Worm (Caenorhabditis elegans) whole organism, young adult: ENCODE results near the gene F10D7.10.

Experiments
- B0261.1 ChIP-seq: sonication (generic microtip); optimal IDR thresholded peaks from 2 replicates; lab custom pipeline; 2016; ENCODE audit warnings: mild to moderate bottlenecking, missing genetic modification characterization, moderate library complexity, missing compliant biosample characterization
- D2030.7 ChIP-seq: fragments of 200-800 bp; sonication (Bioruptor generic); IDR thresholded peaks from 2 replicates; pipeline ENCODE4 v1.3.6; 2022; ENCODE audit warnings: missing genetic modification reagents, missing genetic modification characterization, missing compliant biosample characterization
- F22D6.2 ChIP-seq: sonication (generic microtip); optimal IDR thresholded peaks from 2 replicates; lab custom pipeline; 2016; ENCODE audit warnings: mild to moderate bottlenecking, missing genetic modification characterization, missing compliant biosample characterization
- F49E8.2 ChIP-seq: sonication (generic microtip); optimal IDR thresholded peaks from 3 replicates; lab custom pipeline; 2017; ENCODE audit warnings: missing genetic modification characterization, mild to moderate bottlenecking, missing compliant biosample characterization, antibody characterized with exemption, moderate library complexity; ENCODE audit not compliant: insufficient read depth
- K12H6.12 ChIP-seq: fragments of 200-800 bp; sonication (Bioruptor generic); optimal IDR thresholded peaks from 2 replicates; lab custom pipeline; 2018; ENCODE audit warnings: mild to moderate bottlenecking, missing genetic modification characterization, missing compliant biosample characterization
- T07F8.4 ChIP-seq: sonication (generic microtip); optimal IDR thresholded peaks from 2 replicates; lab custom pipeline; 2016; ENCODE audit warnings: mild to moderate bottlenecking, missing genetic modification characterization, moderate library complexity, missing compliant biosample characterization
- Y56A3A.18 ChIP-seq: fragments of 200-800 bp; sonication (Bioruptor generic); IDR thresholded peaks from 2 replicates; pipeline ENCODE4 v1.3.6; 2022; ENCODE audit warnings: missing genetic modification reagents, missing genetic modification characterization, missing compliant biosample characterization
- akir-1 ChIP-seq: fragments of 200-800 bp; sonication (Bioruptor generic); optimal IDR thresholded peaks from 2 replicates; lab custom pipeline; 2018; ENCODE audit warnings: mild to moderate bottlenecking, missing genetic modification characterization, moderate library complexity, missing compliant biosample characterization
- aptf-3 ChIP-seq: fragments of 200-800 bp; sonication (Bioruptor generic); IDR thresholded peaks from 2 replicates; pipeline ENCODE4 v1.3.6; 2022; ENCODE audit warnings: missing genetic modification characterization, missing compliant biosample characterization
- athp-1 ChIP-seq: sonication (generic microtip); optimal IDR thresholded peaks from 2 replicates; lab custom pipeline; 2017; ENCODE audit warnings: mild to moderate bottlenecking, missing genetic modification characterization, missing compliant biosample characterization
- attf-3 ChIP-seq: fragments of 200-800 bp; sonication (Bioruptor generic); conservative IDR thresholded peaks from 2 replicates; pipeline ENCODE4 v1.3.6; 2022; ENCODE audit warnings: missing genetic modification reagents, missing genetic modification characterization, missing compliant biosample characterization
- attf-5 ChIP-seq: fragments of 200-800 bp; sonication (Bioruptor generic); optimal IDR thresholded peaks from 2 replicates; lab custom pipeline; 2018; ENCODE audit warnings: mild to moderate bottlenecking, missing genetic modification characterization, missing compliant biosample characterization
- bed-1 ChIP-seq: fragments of 200-800 bp; sonication (Bioruptor generic); IDR thresholded peaks from 2 replicates; pipeline ENCODE4 v1.3.6; 2022; ENCODE audit warnings: missing genetic modification reagents, missing genetic modification characterization, missing compliant biosample characterization
- bed-2 ChIP-seq: fragments of 200-800 bp; sonication (Bioruptor generic); IDR thresholded peaks from 2 replicates; pipeline ENCODE4 v1.3.6; 2022; ENCODE audit warnings: missing genetic modification reagents, missing genetic modification characterization, missing compliant biosample characterization
- ceh-79 ChIP-seq: sonication (generic microtip); optimal IDR thresholded peaks from 2 replicates; lab custom pipeline; 2017; ENCODE audit warnings: mild to moderate bottlenecking, missing genetic modification characterization, missing compliant biosample characterization
- die-1 ChIP-seq: sonication (generic microtip); optimal IDR thresholded peaks from 2 replicates; lab custom pipeline; 2016; ENCODE audit warnings: missing genotype, mild to moderate bottlenecking, missing genetic modification characterization, missing compliant biosample characterization
- egl-44 ChIP-seq: fragments of 200-800 bp; sonication (Bioruptor generic); IDR thresholded peaks from 2 replicates; pipeline ENCODE4 v1.3.6; 2022; ENCODE audit warnings: missing genetic modification reagents, missing genetic modification characterization, missing compliant biosample characterization
- egrh-3 ChIP-seq: fragments of 200-800 bp; sonication (Bioruptor generic); IDR thresholded peaks from 2 replicates; pipeline ENCODE4 v1.3.6; 2022; ENCODE audit warnings: missing genetic modification reagents, missing genetic modification characterization, missing compliant biosample characterization
- ekl-4 ChIP-seq: fragments of 200-800 bp; sonication (Bioruptor generic); IDR thresholded peaks from 2 replicates; pipeline ENCODE4 v1.3.6; 2022; ENCODE audit warnings: missing genetic modification reagents, missing genetic modification characterization, missing compliant biosample characterization
- fkh-3 ChIP-seq: sonication (generic microtip); optimal IDR thresholded peaks from 2 replicates; lab custom pipeline; 2016; ENCODE audit warnings: mild to moderate bottlenecking, missing genetic modification characterization, missing compliant biosample characterization
- gei-17 ChIP-seq: fragments of 200-800 bp; sonication (Bioruptor generic); optimal IDR thresholded peaks from 2 replicates; lab custom pipeline; 2018; ENCODE audit warnings: mild to moderate bottlenecking, missing genetic modification characterization, missing compliant biosample characterization
- hmg-1.2 ChIP-seq: fragments of 200-800 bp; sonication (Bioruptor generic); IDR thresholded peaks from 2 replicates; pipeline ENCODE4 v1.3.6; 2022; ENCODE audit warnings: missing genetic modification reagents, missing genetic modification characterization, missing compliant biosample characterization
- hmg-20 ChIP-seq: fragments of 200-800 bp; sonication (Bioruptor generic); IDR thresholded peaks from 2 replicates; pipeline ENCODE4 v1.3.6; 2022; ENCODE audit warnings: missing genetic modification reagents, missing genetic modification characterization, missing compliant biosample characterization
- hsf-1 ChIP-seq: fragments of 200-800 bp; sonication (Bioruptor generic); IDR thresholded peaks from 2 replicates; pipeline ENCODE4 v1.3.6; 2022; ENCODE audit warnings: missing genetic modification reagents, missing genetic modification characterization, missing compliant biosample characterization
- lin-26 ChIP-seq: fragments of 200-800 bp; sonication (Bioruptor generic); IDR thresholded peaks from 2 replicates; pipeline ENCODE4 v1.3.6; 2022; ENCODE audit warnings: missing genetic modification reagents, missing genetic modification characterization, missing compliant biosample characterization
- madf-6 ChIP-seq: fragments of 200-800 bp; sonication (Bioruptor generic); IDR thresholded peaks from 2 replicates; pipeline ENCODE4 v1.3.6; 2022; ENCODE audit warnings: missing genetic modification reagents, missing genetic modification characterization, missing compliant biosample characterization
- mxl-1 ChIP-seq: sonication (generic microtip); optimal IDR thresholded peaks from 2 replicates; lab custom pipeline; 2016; ENCODE audit warnings: missing genetic modification characterization, missing compliant biosample characterization
- rec-8 ChIP-seq, 2 experiments: sonication (generic microtip); optimal IDR thresholded peaks; 2 replicates each; lab custom pipeline; 2016; ENCODE audit warnings: mild to moderate bottlenecking in 2 of 2, missing genetic modification characterization in 2 of 2, missing genetic modification reagents in 2 of 2, missing genotype in 2 of 2, missing biosample characterization in 1 of 2, missing compliant biosample characterization in 1 of 2, moderate library complexity in 1 of 2
- snpc-3.4 ChIP-seq: sonication (generic microtip); optimal IDR thresholded peaks from 2 replicates; lab custom pipeline; 2017; ENCODE audit warnings: missing genetic modification characterization, mild to moderate bottlenecking, missing compliant biosample characterization, antibody characterized with exemption, moderate library complexity, missing genotype, missing genetic modification reagents
- snpc-4 ChIP-seq, 5 experiments: fragments of 150-350 bp in 1 of 5; sonication (generic microtip) in 4 of 5; optimal IDR thresholded peaks; 2 replicates each; lab custom pipeline; 2014 to 2018; ENCODE audit warnings: missing genetic modification characterization in 5 of 5, missing biosample characterization in 3 of 5, antibody characterized with exemption in 2 of 5, mild to moderate bottlenecking in 2 of 5, missing compliant biosample characterization in 2 of 5, missing genotype in 2 of 5, moderate library complexity in 2 of 5, missing genetic modification reagents in 1 of 5
- unc-130 ChIP-seq: sonication (generic microtip); optimal IDR thresholded peaks from 2 replicates; lab custom pipeline; 2016; ENCODE audit warnings: missing genetic modification reagents, missing genetic modification characterization, missing compliant biosample characterization
- xnd-1 ChIP-seq: sonication (generic microtip); optimal IDR thresholded peaks from 2 replicates; lab custom pipeline; 2016; ENCODE audit warnings: missing genotype, missing genetic modification reagents, missing genetic modification characterization, missing compliant biosample characterization
- zim-3 ChIP-seq: sonication (generic microtip); optimal IDR thresholded peaks from 2 replicates; lab custom pipeline; 2017; ENCODE audit warnings: mild to moderate bottlenecking, missing genetic modification characterization, moderate library complexity, missing compliant biosample characterization
- ztf-18 ChIP-seq: sonication (generic microtip); optimal IDR thresholded peaks from 2 replicates; lab custom pipeline; 2016; ENCODE audit warnings: missing genotype, mild to moderate bottlenecking, missing genetic modification characterization, missing compliant biosample characterization
- ztf-22 ChIP-seq: fragments of 200-800 bp; sonication (Bioruptor generic); optimal IDR thresholded peaks from 2 replicates; lab custom pipeline; 2018; ENCODE audit warnings: mild to moderate bottlenecking, missing genetic modification characterization, moderate library complexity, missing compliant biosample characterization
- ztf-26 ChIP-seq: sonication (generic microtip); optimal IDR thresholded peaks from 2 replicates; lab custom pipeline; 2017; ENCODE audit warnings: missing genetic modification characterization, missing compliant biosample characterization
- ztf-3 ChIP-seq: fragments of 200-800 bp; sonication (Bioruptor generic); optimal IDR thresholded peaks from 2 replicates; lab custom pipeline; 2018; ENCODE audit warnings: mild to moderate bottlenecking, missing genetic modification characterization, missing compliant biosample characterization

F10D7.10 gene

DNA sequence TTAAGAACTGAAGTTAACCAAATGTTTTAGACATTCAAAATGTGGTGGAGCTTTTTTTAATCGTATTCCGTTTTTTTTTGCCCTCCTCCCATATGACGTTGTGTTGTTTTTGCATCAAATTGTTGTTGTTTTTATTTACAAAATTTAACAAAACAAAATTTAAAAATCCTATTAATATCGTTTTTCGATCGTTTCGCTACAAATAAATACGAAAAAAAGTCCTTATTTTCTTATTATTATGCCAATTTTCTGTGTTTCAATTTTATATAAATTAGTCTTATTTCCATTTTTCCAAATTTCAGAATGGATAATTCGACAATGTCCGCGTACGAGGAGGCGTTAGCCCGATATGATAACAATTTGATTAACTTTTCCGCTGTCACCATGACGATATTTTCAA is 20.1 kb downstream of the F10D7.10 start, which contains the start of gene npr-36:
Gene npr-36 (plus strand): TSS at position 301 of the 400 bp plus-strand sequence.
- no peak for TF ChIP-seq fkh-3 (tag; lab: Kevin White, UChicago)
- TF ChIP-seq ekl-4 = no peak
- TF ChIP-seq madf-6 (GFP tag; lab: Robert Waterston, UW) = no peak
- no peak for TF ChIP-seq snpc-3.4 (tag; lab: Kevin White, UChicago)
- TF ChIP-seq akir-1 (GFP tag; lab: Kevin White, UChicago) = no peak
- no peak for TF ChIP-seq egl-44 (GFP tag; lab: Robert Waterston, UW)
- no peak for TF ChIP-seq xnd-1 (tag; lab: Kevin White, UChicago)
- TF ChIP-seq aptf-3 (GFP tag; lab: Robert Waterston, UW) = no peak
- TF ChIP-seq mxl-1 (tag; lab: Kevin White, UChicago) = no peak
- TF ChIP-seq attf-3 (GFP tag; lab: Robert Waterston, UW) = no peak
- TF ChIP-seq B0261.1 (tag; lab: Kevin White, UChicago) = no peak

DNA sequence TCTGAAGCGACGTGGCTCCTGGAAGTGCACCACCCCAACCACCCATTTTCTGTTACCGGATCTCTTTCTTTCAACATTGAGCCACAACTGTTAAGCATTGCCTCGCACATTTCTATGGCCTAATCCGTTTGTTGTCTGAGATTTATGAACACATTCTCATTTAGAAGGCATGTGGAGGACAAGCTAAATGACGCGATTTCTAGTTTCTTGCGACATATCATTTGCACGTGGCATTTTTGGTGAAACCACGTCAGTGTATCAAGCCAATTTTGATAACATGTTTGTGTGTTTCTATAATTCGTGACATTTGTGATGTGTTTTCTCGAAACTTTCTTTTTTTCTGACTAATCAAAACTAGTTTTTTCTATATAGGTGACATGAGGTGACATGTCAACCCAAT is 22.8 kb downstream of the F10D7.10 start:
- TF ChIP-seq egl-44 (GFP tag; lab: Robert Waterston, UW) (no peak), K12H6.12 (tag; lab: Kevin White, UChicago) (no peak), bed-1 (GFP tag; lab: Robert Waterston, UW) (no peak), F49E8.2 (tag; lab: Kevin White, UChicago) (no peak), hmg-1.2 (GFP tag; lab: Robert Waterston, UW) (no peak), ztf-18 (tag; lab: Kevin White, UChicago) (no peak), F22D6.2 (no peak), ztf-3 (GFP tag; lab: Kevin White, UChicago) (no peak), snpc-4 (GFP tag; optimal IDR thresholded peaks at IDR 0.05; lab: Kevin White, UChicago) (no peak), snpc-4 (tag; optimal IDR thresholded peaks at IDR 0.05; lab: Kevin White, UChicago) (no peak), gei-17 (no peak), Y56A3A.18 (GFP tag; lab: Robert Waterston, UW) (no peak), T07F8.4 (no peak), ztf-22 (GFP tag; lab: Kevin White, UChicago) (no peak), lin-26 (GFP tag; lab: Robert Waterston, UW) (no peak), hmg-20 (GFP tag; lab: Robert Waterston, UW) (no peak), zim-3 (tag; lab: Kevin White, UChicago) (no peak), ceh-79 (tag; lab: Kevin White, UChicago) (no peak), athp-1 (tag; lab: Kevin White, UChicago) (no peak), egrh-3 (no peak)

DNA sequence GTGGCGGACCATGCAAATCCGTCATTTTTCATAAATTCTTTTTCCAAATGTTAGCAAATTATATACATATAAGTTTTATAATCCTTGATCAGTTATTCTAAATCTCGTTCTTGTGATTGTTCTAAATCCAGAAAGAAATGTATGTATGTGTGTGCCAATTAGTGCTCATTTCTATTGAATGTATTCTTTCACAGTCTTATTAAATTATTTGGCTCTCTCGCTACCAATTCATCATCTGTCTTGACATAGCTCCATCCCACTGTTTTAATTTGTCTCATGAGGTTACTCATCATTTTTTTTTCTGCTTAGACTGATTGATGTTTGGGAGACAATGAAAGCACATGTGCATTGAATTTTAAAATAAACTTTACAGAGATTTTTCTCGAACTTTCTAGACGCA is 24.1 kb downstream of the F10D7.10 start:
- no peak for TF ChIP-seq ztf-26 (tag; lab: Kevin White, UChicago)
- no peak for TF ChIP-seq hsf-1 (GFP tag; lab: Robert Waterston, UW)
- no peak for TF ChIP-seq snpc-4 (GFP tag; optimal IDR thresholded peaks at IDR 0.05; lab: Kevin White, UChicago)
- no peak for TF ChIP-seq snpc-4 (tag; optimal IDR thresholded peaks at IDR 0.05; lab: Kevin White, UChicago)
- TF ChIP-seq egl-44 (GFP tag; lab: Robert Waterston, UW) = no peak
- no peak for TF ChIP-seq D2030.7
- TF ChIP-seq fkh-3 (tag; lab: Kevin White, UChicago) = no peak

DNA sequence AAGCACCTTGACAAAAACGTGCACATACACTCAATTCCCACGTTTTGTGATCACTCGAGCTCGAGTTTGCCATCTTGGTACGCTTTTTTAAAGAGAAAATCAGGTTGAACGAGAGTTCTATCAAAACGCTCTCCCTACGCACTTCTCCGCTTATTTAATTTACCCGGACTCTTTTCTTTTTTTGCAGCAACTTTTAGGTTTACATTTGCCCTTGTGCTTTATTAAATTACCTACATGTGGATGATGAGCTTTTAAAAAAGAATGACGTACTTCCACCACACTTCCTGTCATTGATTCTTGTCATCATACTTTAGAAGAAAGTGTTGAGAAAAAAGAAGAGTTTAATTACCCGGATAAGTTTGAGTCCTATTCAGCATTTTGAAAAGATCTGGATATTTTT is 27.5 kb downstream of the F10D7.10 start:
- TF ChIP-seq unc-130 (GFP tag; lab: Kevin White, UChicago) (no peak), rec-8 (tag; optimal IDR thresholded peaks at IDR 0.05; lab: Kevin White, UChicago) (no peak), die-1 (tag; lab: Kevin White, UChicago) (no peak), attf-5 (GFP tag; lab: Kevin White, UChicago) (no peak), ceh-79 (tag; lab: Kevin White, UChicago) (no peak), bed-2 (GFP tag; lab: Robert Waterston, UW) (no peak), T07F8.4 (no peak), athp-1 (tag; lab: Kevin White, UChicago) (no peak)
- TF ChIP-seq, all 124 proteins: peak for 0
